Fruit fly (Drosophila melanogaster): ENCODE results near the gene CG7049.

CG7049 gene

dm6 chr3L:139574-140567 lies 36.2 kb downstream of the CG7049 start (continued):
- TF ChIP-seq CG10267 (tag; optimal IDR thresholded peaks at IDR 0.05) (no peak), Nf-YC (tag; optimal IDR thresholded peaks at IDR 0.05) (no peak), Pdp1 (GFP tag; optimal IDR thresholded peaks at IDR 0.05) (peak in 1 of 2 experiments; percentile 58), CG13624 (GFP tag; optimal IDR thresholded peaks at IDR 0.05) (peak; percentile 53), p53 (GFP tag; optimal IDR thresholded peaks at IDR 0.05) (no peak), ci (GFP tag; IDR thresholded peaks at IDR 0.05) (0 out of 3 replicates have a peak, but pooled peaks have one; percentile 31), CG8281 (tag; optimal IDR thresholded peaks at IDR 0.05) (no peak), Stat92E (GFP tag; optimal IDR thresholded peaks at IDR 0.05) (no peak), exex (tag; optimal IDR thresholded peaks at IDR 0.05) (peak; percentile 78), CG34376 (GFP tag; optimal IDR thresholded peaks at IDR 0.05) (peak; percentile 78), CG15269 (tag; optimal IDR thresholded peaks at IDR 0.05) (peak; percentile 13), oc (tag; optimal IDR thresholded peaks at IDR 0.05) (no peak), HmgD (GFP tag; optimal IDR thresholded peaks at IDR 0.05) (no peak), slbo (GFP tag; IDR thresholded peaks at IDR 0.05) (0 out of 2 replicates have a peak, but pooled peaks have one; percentile 6), CG16813 (GFP tag; IDR thresholded peaks at IDR 0.05; ENCODE audit: partially characterized antibody) (0 out of 3 replicates have a peak, but pooled peaks have one; percentile 28), gem (tag; optimal IDR thresholded peaks at IDR 0.05) (peak; percentile 23), cg (GFP tag; optimal IDR thresholded peaks at IDR 0.05) (no peak), sens (GFP tag) (peak; percentile 71), chinmo (GFP tag; IDR thresholded peaks at IDR 0.05; ENCODE audit: partially characterized antibody) (0 out of 4 replicates have a peak, but pooled peaks have one; percentile 14), sqz (GFP tag; optimal IDR thresholded peaks at IDR 0.05) (peak; percentile 27), sima (GFP tag; optimal IDR thresholded peaks at IDR 0.05) (no peak), NC2β (GFP tag; optimal IDR thresholded peaks at IDR 0.05) (peak; percentile 2), NfI (GFP tag; optimal IDR thresholded peaks at IDR 0.05) (no peak), CG6254 (GFP tag; optimal IDR thresholded peaks at IDR 0.05) (no peak), yki (optimal IDR thresholded peaks at IDR 0.05) (no peak), Deaf1 (tag; optimal IDR thresholded peaks at IDR 0.05) (peak; percentile 14), Blimp-1 (GFP tag; optimal IDR thresholded peaks at IDR 0.05) (peak; percentile 49), dpn (GFP tag; optimal IDR thresholded peaks at IDR 0.05) (no peak), run (tag; optimal IDR thresholded peaks at IDR 0.05) (no peak), shn (GFP tag; optimal IDR thresholded peaks at IDR 0.05) (no peak), sob (GFP tag; IDR thresholded peaks at IDR 0.05) (no peak), Med (GFP tag) (peak; percentile 53), CG12299 (tag; optimal IDR thresholded peaks at IDR 0.05) (no peak), Camta (GFP tag; optimal IDR thresholded peaks at IDR 0.05) (no peak), dan (GFP tag; IDR thresholded peaks at IDR 0.05) (no peak), CG6765 (GFP tag; optimal IDR thresholded peaks at IDR 0.05) (no peak), B-H2 (GFP tag; optimal IDR thresholded peaks at IDR 0.05) (no peak), CG3726 (GFP tag; IDR thresholded peaks at IDR 0.05) (no peak), ftz-f1 (GFP tag; optimal IDR thresholded peaks at IDR 0.05) (peak; percentile 71), Asciz (GFP tag; optimal IDR thresholded peaks at IDR 0.05) (no peak), unpg (GFP tag; optimal IDR thresholded peaks at IDR 0.05) (peak; percentile 2), scrt (GFP tag; optimal IDR thresholded peaks at IDR 0.05) (no peak), dmrt11E (tag; optimal IDR thresholded peaks at IDR 0.05) (peak; percentile 14), CG10654 (GFP tag; optimal IDR thresholded peaks at IDR 0.05) (no peak)
